Fruit fly (Drosophila melanogaster): ENCODE data around the gene klu.

The klu gene

dm6 chr3L:10968656-10969055, 40.3 kb downstream of the klu start (continued):
- TF ChIP-seq Hr4 (GFP tag; optimal IDR thresholded peaks at IDR 0.05): peak; percentile 46
- TF ChIP-seq salr (GFP tag; optimal IDR thresholded peaks at IDR 0.05): peak in 1 of 2 experiments; percentile 56
- peak; percentile 68 for TF ChIP-seq pdm3 (GFP tag; optimal IDR thresholded peaks at IDR 0.05)
- TF ChIP-seq OdsH (GFP tag; optimal IDR thresholded peaks at IDR 0.05): peak; percentile 67
- TF ChIP-seq acj6 (GFP tag; optimal IDR thresholded peaks at IDR 0.05): peak; percentile 66
- peak; percentile 7 for TF ChIP-seq vri (GFP tag; optimal IDR thresholded peaks at IDR 0.05)
- no peak for TF ChIP-seq CG6854 (GFP tag; optimal IDR thresholded peaks at IDR 0.05)
- TF ChIP-seq CG8319 (GFP tag; optimal IDR thresholded peaks at IDR 0.05): no peak
- peak; percentile 52 for TF ChIP-seq CG34406 (GFP tag; optimal IDR thresholded peaks at IDR 0.05)
- peak; percentile 58 for TF ChIP-seq achi (GFP tag; optimal IDR thresholded peaks at IDR 0.05)
- TF ChIP-seq fd59A (GFP tag; optimal IDR thresholded peaks at IDR 0.05): peak; percentile 43
- no peak for TF ChIP-seq CG11902 (GFP tag; optimal IDR thresholded peaks at IDR 0.05)
- TF ChIP-seq CG11762 (GFP tag; optimal IDR thresholded peaks at IDR 0.05; ENCODE audit: insufficient read depth): no peak
- no peak for TF ChIP-seq eg (GFP tag; IDR thresholded peaks at IDR 0.05)
- no peak for TF ChIP-seq cyc (GFP tag; optimal IDR thresholded peaks at IDR 0.05)
- no peak for TF ChIP-seq Blimp-1 (GFP tag; optimal IDR thresholded peaks at IDR 0.05)
- peak; percentile 50; the same call in 1 of the 3 replicates for TF ChIP-seq CG8119 (GFP tag; IDR thresholded peaks at IDR 0.05)
- peak; percentile 65 for TF ChIP-seq dsx (GFP tag; optimal IDR thresholded peaks at IDR 0.05; ENCODE audit: poor library complexity, severe bottlenecking)
- TF ChIP-seq CG3919 (GFP tag; optimal IDR thresholded peaks at IDR 0.05): peak; percentile 29
- TF ChIP-seq Ets21C (GFP tag; optimal IDR thresholded peaks at IDR 0.05): no peak
- TF ChIP-seq CG7368 (GFP tag; optimal IDR thresholded peaks at IDR 0.05): no peak
- peak; percentile 49; the same call in 1 of the 2 replicates for TF ChIP-seq CG15336 (GFP tag; IDR thresholded peaks at IDR 0.05)
- TF ChIP-seq Hr38 (GFP tag; optimal IDR thresholded peaks at IDR 0.05): no peak
- peak; percentile 29 for TF ChIP-seq Smox (GFP tag; optimal IDR thresholded peaks at IDR 0.05)
- no peak for TF ChIP-seq Lpt (GFP tag; optimal IDR thresholded peaks at IDR 0.05)
- TF ChIP-seq CG6792 (GFP tag; optimal IDR thresholded peaks at IDR 0.05): peak; percentile 28
- TF ChIP-seq Gug (GFP tag; IDR thresholded peaks at IDR 0.05): no peak
- peak; percentile 48 for TF ChIP-seq Eip75B (GFP tag; optimal IDR thresholded peaks at IDR 0.05)
- peak; percentile 36 for TF ChIP-seq net (GFP tag; optimal IDR thresholded peaks at IDR 0.05)
- TF ChIP-seq Sox15 (GFP tag; optimal IDR thresholded peaks at IDR 0.05): peak; percentile 32
- peak; percentile 14 for TF ChIP-seq esn (GFP tag; optimal IDR thresholded peaks at IDR 0.05)
- TF ChIP-seq CG6276 (GFP tag; optimal IDR thresholded peaks at IDR 0.05): no peak
- TF ChIP-seq Eip93F (GFP tag; optimal IDR thresholded peaks at IDR 0.05): no peak
- TF ChIP-seq svp (GFP tag): peak; percentile 63

- TF ChIP-seq CG34406 (GFP tag; optimal IDR thresholded peaks at IDR 0.05) (peak; percentile 30), dac (GFP tag; optimal IDR thresholded peaks at IDR 0.05) (no peak), net (GFP tag; optimal IDR thresholded peaks at IDR 0.05) (no peak), Ets21C (GFP tag; optimal IDR thresholded peaks at IDR 0.05) (no peak), Smox (GFP tag; optimal IDR thresholded peaks at IDR 0.05) (peak; percentile 21), CG6163 (GFP tag; IDR thresholded peaks at IDR 0.05) (no peak), CG8632 (GFP tag; optimal IDR thresholded peaks at IDR 0.05) (peak; percentile 3), Met (GFP tag; optimal IDR thresholded peaks at IDR 0.05) (peak; percentile 40), Eip93F (GFP tag; optimal IDR thresholded peaks at IDR 0.05) (no peak), achi (GFP tag; optimal IDR thresholded peaks at IDR 0.05) (peak; percentile 8), CG31627 (GFP tag; optimal IDR thresholded peaks at IDR 0.05) (peak; percentile 22), CG15336 (GFP tag; IDR thresholded peaks at IDR 0.05) (no peak), CG6808 (GFP tag; optimal IDR thresholded peaks at IDR 0.05) (no peak), acj6 (GFP tag; optimal IDR thresholded peaks at IDR 0.05) (peak; percentile 33), dsx (GFP tag; optimal IDR thresholded peaks at IDR 0.05; ENCODE audit: poor library complexity, severe bottlenecking) (no peak), esn (GFP tag; optimal IDR thresholded peaks at IDR 0.05) (peak; percentile 55), spab (GFP tag; optimal IDR thresholded peaks at IDR 0.05) (peak; percentile 4), CG11294 (GFP tag; IDR thresholded peaks at IDR 0.05) (no peak), CG6792 (GFP tag; optimal IDR thresholded peaks at IDR 0.05) (no peak), Blimp-1 (GFP tag; optimal IDR thresholded peaks at IDR 0.05) (no peak), fkh (GFP tag; optimal IDR thresholded peaks at IDR 0.05) (no peak), CG7368 (GFP tag; optimal IDR thresholded peaks at IDR 0.05) (no peak), Gug (GFP tag; IDR thresholded peaks at IDR 0.05) (no peak), Lpt (GFP tag; optimal IDR thresholded peaks at IDR 0.05) (no peak), Hr38 (GFP tag; optimal IDR thresholded peaks at IDR 0.05) (no peak), CG11902 (GFP tag; optimal IDR thresholded peaks at IDR 0.05) (no peak), CG8319 (GFP tag; optimal IDR thresholded peaks at IDR 0.05) (no peak), CG32006 (GFP tag; optimal IDR thresholded peaks at IDR 0.05) (peak; percentile 10), Sox102F (GFP tag; optimal IDR thresholded peaks at IDR 0.05) (peak; percentile 35), fd59A (GFP tag; optimal IDR thresholded peaks at IDR 0.05) (peak; percentile 12), svp (GFP tag) (peak; percentile 68), Hr39 (GFP tag; optimal IDR thresholded peaks at IDR 0.05) (no peak), CG3032 (tag; optimal IDR thresholded peaks at IDR 0.05) (no peak), lz (GFP tag; optimal IDR thresholded peaks at IDR 0.05) (peak; percentile 28), CG11762 (GFP tag; optimal IDR thresholded peaks at IDR 0.05; ENCODE audit: insufficient read depth) (no peak)
Measured at dm6 chr3L:10967956-10968355, 41.0 kb downstream of the klu start.
